Fruit fly (Drosophila melanogaster) whole organism, embryonic: ENCODE measurements around the gene CG43407.
A peak's percentile ranks its signal among the peaks of the same experiment; 100 is the strongest.

Experiments used
- Bgb ChIP-seq: fragments of 200-800 bp; sonication (Bioruptor generic); IDR thresholded peaks from 2 replicates; pipeline ENCODE4 v1.3.6; 2022; ENCODE audit warnings: missing biosample characterization, missing genetic modification characterization; ENCODE audit not compliant: partially characterized antibody
- C15 ChIP-seq: fragments of 200-800 bp; sonication (Bioruptor generic); IDR thresholded peaks from 3 replicates; pipeline ENCODE4 v1.3.6; 2022; ENCODE audit warnings: missing biosample characterization, missing genetic modification characterization
- CG10209 ChIP-seq: fragments of 200-800 bp; sonication (Bioruptor generic); optimal IDR thresholded peaks from 3 replicates; lab custom pipeline; 2017; ENCODE audit warnings: missing biosample characterization, mild to moderate bottlenecking, missing genetic modification characterization, missing genetic modification reagents
- CG10979 ChIP-seq: fragments of 200-800 bp; sonication (Bioruptor generic); optimal IDR thresholded peaks from 2 replicates; lab custom pipeline; 2018; ENCODE audit warnings: missing biosample characterization, mild to moderate bottlenecking, missing genetic modification characterization, moderate library complexity
- CG12071 ChIP-seq: fragments of 200-800 bp; sonication (Bioruptor generic); optimal IDR thresholded peaks from 3 replicates; lab custom pipeline; 2018; ENCODE audit warnings: missing biosample characterization, mild to moderate bottlenecking, missing genetic modification characterization
- CG12942 ChIP-seq: fragments of 200-800 bp; sonication (Bioruptor generic); optimal IDR thresholded peaks from 3 replicates; lab custom pipeline; 2016; ENCODE audit warnings: missing biosample characterization, missing genetic modification characterization
- CG15601 ChIP-seq: fragments of 200-800 bp; sonication (Bioruptor generic); optimal IDR thresholded peaks from 3 replicates; lab custom pipeline; 2019; ENCODE audit warnings: missing biosample characterization, mild to moderate bottlenecking, missing genetic modification characterization, moderate library complexity
- CG17912 ChIP-seq: fragments of 200-800 bp; sonication (Bioruptor generic); optimal IDR thresholded peaks from 2 replicates; lab custom pipeline; 2018; ENCODE audit warnings: missing biosample characterization, mild to moderate bottlenecking, missing genetic modification characterization
- CG1832 ChIP-seq: fragments of 200-800 bp; sonication (Bioruptor generic); optimal IDR thresholded peaks from 2 replicates; lab custom pipeline; 2017; ENCODE audit warnings: missing biosample characterization, mild to moderate bottlenecking, missing genetic modification characterization, inconsistent platforms
- CG30020 ChIP-seq: fragments of 200-800 bp; optimal IDR thresholded peaks from 2 replicates; lab custom pipeline; 2019; ENCODE audit warnings: missing biosample characterization, mild to moderate bottlenecking, missing genetic modification characterization, moderate library complexity
- CG30403 ChIP-seq: fragments of 200-800 bp; sonication (Bioruptor generic); optimal IDR thresholded peaks from 3 replicates; lab custom pipeline; 2016; ENCODE audit warnings: missing biosample characterization, missing genetic modification characterization
- CG30431 ChIP-seq: fragments of 200-800 bp; sonication (Bioruptor generic); optimal IDR thresholded peaks from 2 replicates; lab custom pipeline; 2017; ENCODE audit warnings: missing biosample characterization, missing genetic modification characterization
- CG31224 ChIP-seq: fragments of 200-800 bp; sonication (Bioruptor generic); IDR thresholded peaks from 2 replicates; pipeline ENCODE4 v1.3.6; 2022; ENCODE audit warnings: missing biosample characterization, missing genetic modification characterization
- CG34422 ChIP-seq: fragments of 200-800 bp; sonication (Bioruptor generic); IDR thresholded peaks from 3 replicates; pipeline ENCODE4 v1.3.6; 2022; ENCODE audit warnings: missing biosample characterization, missing genetic modification characterization
- CG6254 ChIP-seq: fragments of 200-800 bp; sonication (Bioruptor generic); optimal IDR thresholded peaks from 3 replicates; lab custom pipeline; 2017; ENCODE audit warnings: mild to moderate bottlenecking, missing biosample characterization, missing genetic modification reagents, missing genetic modification characterization
- CG7372 ChIP-seq: fragments of 200-800 bp; sonication (Bioruptor generic); IDR thresholded peaks from 2 replicates; pipeline ENCODE4 v1.3.6; 2022; ENCODE audit warnings: missing biosample characterization, missing genetic modification characterization
- CG7786 ChIP-seq: fragments of 200-800 bp; sonication (Bioruptor generic); optimal IDR thresholded peaks from 2 replicates; lab custom pipeline; 2016; ENCODE audit warnings: missing biosample characterization, missing genetic modification characterization
- CG7839 ChIP-seq: fragments of 200-800 bp; sonication (Bioruptor generic); optimal IDR thresholded peaks from 3 replicates; lab custom pipeline; 2018; ENCODE audit warnings: missing biosample characterization, mild to moderate bottlenecking, missing genetic modification characterization, moderate library complexity
- D19A ChIP-seq: fragments of 200-800 bp; optimal IDR thresholded peaks from 3 replicates; lab custom pipeline; 2019; ENCODE audit warnings: missing biosample characterization, mild to moderate bottlenecking, missing genetic modification characterization, moderate library complexity
- Dek ChIP-seq: fragments of 200-800 bp; sonication (Bioruptor generic); optimal IDR thresholded peaks from 3 replicates; lab custom pipeline; 2019; ENCODE audit warnings: missing biosample characterization, mild to moderate bottlenecking, missing genetic modification characterization, moderate library complexity
- Doc3 ChIP-seq: fragments of 200-800 bp; sonication (Bioruptor generic); IDR thresholded peaks from 3 replicates; pipeline ENCODE4 v1.3.6; 2022; ENCODE audit warnings: missing biosample characterization, missing genetic modification characterization; ENCODE audit not compliant: partially characterized antibody
- Drgx ChIP-seq: fragments of 200-800 bp; sonication (Bioruptor generic); IDR thresholded peaks from 2 replicates; pipeline ENCODE4 v1.3.6; 2022; ENCODE audit warnings: missing biosample characterization, missing genetic modification characterization
- E2f2 ChIP-seq: fragments of 200-800 bp; sonication (Bioruptor generic); IDR thresholded peaks from 2 replicates; pipeline ENCODE4 v1.3.6; 2022; ENCODE audit warnings: missing biosample characterization, missing genetic modification characterization
- ERR ChIP-seq: fragments of 200-800 bp; sonication (Bioruptor generic); optimal IDR thresholded peaks from 2 replicates; lab custom pipeline; 2016; ENCODE audit warnings: missing biosample characterization, missing genetic modification characterization
- Ets65A ChIP-seq: fragments of 200-800 bp; sonication (Bioruptor generic); peaks from one replicate; lab custom pipeline; 2016; ENCODE audit warnings: missing biosample characterization, missing genetic modification characterization
- Ets97D ChIP-seq: fragments of 200-800 bp; sonication (Bioruptor generic); optimal IDR thresholded peaks from 3 replicates; lab custom pipeline; 2016; ENCODE audit warnings: missing biosample characterization, missing genetic modification characterization
- HLH4C ChIP-seq: fragments of 200-800 bp; sonication (Bioruptor generic); IDR thresholded peaks from 3 replicates; pipeline ENCODE4 v1.3.6; 2022; ENCODE audit warnings: missing biosample characterization, missing genetic modification characterization; ENCODE audit not compliant: partially characterized antibody
- NC2β ChIP-seq: fragments of 200-800 bp; sonication (Bioruptor generic); optimal IDR thresholded peaks from 2 replicates; lab custom pipeline; 2016; ENCODE audit warnings: missing biosample characterization, missing genetic modification characterization
- Oli ChIP-seq: fragments of 200-800 bp; sonication (Bioruptor generic); optimal IDR thresholded peaks from 2 replicates; lab custom pipeline; 2018; ENCODE audit warnings: missing biosample characterization, mild to moderate bottlenecking, missing genetic modification characterization, moderate library complexity
- Ptx1 ChIP-seq: fragments of 200-800 bp; sonication (Bioruptor generic); IDR thresholded peaks from 2 replicates; pipeline ENCODE4 v1.3.6; 2022; ENCODE audit warnings: missing biosample characterization, missing genetic modification characterization
- Ravus ChIP-seq: fragments of 200-800 bp; sonication (Bioruptor generic); IDR thresholded peaks from 2 replicates; pipeline ENCODE4 v1.3.6; 2022; ENCODE audit warnings: missing biosample characterization, missing genetic modification characterization
- Rfx ChIP-seq: fragments of 200-800 bp; sonication (Bioruptor generic); IDR thresholded peaks from 2 replicates; pipeline ENCODE4 v1.3.6; 2022; ENCODE audit warnings: missing biosample characterization, missing genetic modification characterization
- Spps ChIP-seq: fragments of 200-800 bp; sonication (Bioruptor generic); optimal IDR thresholded peaks from 2 replicates; lab custom pipeline; 2018; ENCODE audit warnings: missing biosample characterization, mild to moderate bottlenecking, missing genetic modification characterization
- Stat92E ChIP-seq, 3 experiments: fragments of >200 bp in 2 of 3; fragments of 200-800 bp in 1 of 3; sonication (Bioruptor generic) in 1 of 3; optimal IDR thresholded peaks; 2 replicates each; lab custom pipeline; 2017 to 2019; ENCODE audit warnings: missing biosample characterization in 3 of 3, missing genetic modification characterization in 3 of 3, mild to moderate bottlenecking in 1 of 3, moderate library complexity in 1 of 3
- Taf1 ChIP-seq: fragments of 200-800 bp; sonication (Bioruptor generic); IDR thresholded peaks from 2 replicates; pipeline ENCODE4 v1.3.6; 2022; ENCODE audit warnings: missing biosample characterization, missing genetic modification characterization
- Trl ChIP-seq, 3 experiments: fragments of >200 bp in 2 of 3; fragments of 200-800 bp in 1 of 3; sonication (Bioruptor generic) in 1 of 3; optimal IDR thresholded peaks; 2 replicates in 1 of 3; 3 replicates in 2 of 3; lab custom pipeline; 2016 to 2017; ENCODE audit warnings: missing biosample characterization in 1 of 3, missing genetic modification characterization in 1 of 3
- caup ChIP-seq: fragments of 200-800 bp; sonication (Bioruptor generic); optimal IDR thresholded peaks from 3 replicates; lab custom pipeline; 2017; ENCODE audit warnings: missing biosample characterization, mild to moderate bottlenecking, missing genetic modification characterization, moderate library complexity; ENCODE audit not compliant: severe bottlenecking
- crp ChIP-seq, 2 experiments: fragments of 200-800 bp; sonication (Bioruptor generic); optimal IDR thresholded peaks; 2 replicates in 1 of 2; 3 replicates in 1 of 2; lab custom pipeline; 2017; ENCODE audit warnings: missing biosample characterization in 2 of 2, missing genetic modification characterization in 2 of 2, mild to moderate bottlenecking in 1 of 2, moderate library complexity in 1 of 2
- disco-r ChIP-seq: fragments of 200-800 bp; sonication (Bioruptor generic); optimal IDR thresholded peaks from 2 replicates; lab custom pipeline; 2016; ENCODE audit warnings: missing biosample characterization, missing genetic modification characterization
- eve ChIP-seq, 2 experiments: fragments of >200 bp; optimal IDR thresholded peaks; 2 replicates each; lab custom pipeline; 2017; ENCODE audit warnings: missing biosample characterization in 2 of 2, missing genetic modification characterization in 2 of 2
- ewg ChIP-seq: fragments of 200-800 bp; sonication (Bioruptor generic); optimal IDR thresholded peaks from 3 replicates; lab custom pipeline; 2017; ENCODE audit warnings: mild to moderate bottlenecking, missing biosample characterization, missing genetic modification reagents, missing genetic modification characterization
- her ChIP-seq: fragments of 200-800 bp; sonication (Bioruptor generic); optimal IDR thresholded peaks from 2 replicates; lab custom pipeline; 2016; ENCODE audit warnings: missing biosample characterization, missing genetic modification characterization
- nom ChIP-seq: fragments of 200-800 bp; sonication (Bioruptor generic); optimal IDR thresholded peaks from 2 replicates; lab custom pipeline; 2017; ENCODE audit warnings: missing biosample characterization, missing genetic modification characterization, mild to moderate bottlenecking, moderate library complexity, missing genetic modification reagents
- oc ChIP-seq: fragments of 200-800 bp; sonication (Bioruptor generic); optimal IDR thresholded peaks from 2 replicates; lab custom pipeline; 2018; ENCODE audit warnings: missing biosample characterization, mild to moderate bottlenecking, missing genetic modification characterization, moderate library complexity
- run ChIP-seq: fragments of 200-800 bp; sonication (Bioruptor generic); optimal IDR thresholded peaks from 3 replicates; lab custom pipeline; 2018; ENCODE audit warnings: missing biosample characterization, mild to moderate bottlenecking, missing genetic modification characterization
- sima ChIP-seq: fragments of 200-800 bp; sonication (Bioruptor generic); optimal IDR thresholded peaks from 2 replicates; lab custom pipeline; 2016; ENCODE audit warnings: missing biosample characterization, missing genetic modification characterization
- zen2 ChIP-seq: fragments of 200-800 bp; sonication (Bioruptor generic); IDR thresholded peaks from 3 replicates; pipeline ENCODE4 v1.3.6; 2022; ENCODE audit warnings: missing biosample characterization, missing genetic modification characterization; ENCODE audit not compliant: partially characterized antibody
- zf30C ChIP-seq: fragments of 200-800 bp; sonication (Bioruptor generic); optimal IDR thresholded peaks from 3 replicates; lab custom pipeline; 2018; ENCODE audit warnings: missing biosample characterization, mild to moderate bottlenecking, missing genetic modification characterization

The CG43407 gene

dm6 chr3L:19087369-19088275, 34.4 kb upstream of the CG43407 start (continued):
- TF ChIP-seq CG34422 (GFP tag; lab: Robert Waterston, UW) (no peak), CG30020 (tag; lab: Kevin White, UChicago) (no peak), CG17912 (GFP tag; lab: Kevin White, UChicago) (no peak), C15 (no peak), disco-r (GFP tag; lab: Kevin White, UChicago) (no peak), Trl (optimal IDR thresholded peaks at IDR 0.05; lab: Kevin White, UChicago) (no peak), Trl (GFP tag; optimal IDR thresholded peaks at IDR 0.05; lab: Kevin White, UChicago) (no peak), crp (GFP tag; optimal IDR thresholded peaks at IDR 0.05; lab: Kevin White, UChicago) (no peak), Ets65A (GFP tag; lab: Kevin White, UChicago) (no peak), her (GFP tag; lab: Kevin White, UChicago) (no peak), Doc3 (GFP tag; lab: Robert Waterston, UW) (no peak), Rfx (GFP tag; lab: Robert Waterston, UW) (no peak), CG30431 (no peak), CG7372 (no peak), HLH4C (GFP tag; lab: Robert Waterston, UW) (no peak), Bgb (GFP tag; lab: Robert Waterston, UW) (no peak), sima (no peak), oc (tag; lab: Kevin White, UChicago) (no peak), Ravus (GFP tag; lab: Robert Waterston, UW) (no peak), CG10979 (tag; lab: Kevin White, UChicago) (peak; percentile 51), ewg (GFP tag; lab: Kevin White, UChicago) (peak; percentile 76), eve (GFP tag; optimal IDR thresholded peaks at IDR 0.05; lab: Kevin White, UChicago) (no peak), Drgx (GFP tag; lab: Robert Waterston, UW) (no peak), caup (GFP tag; lab: Kevin White, UChicago) (no peak), Taf1 (no peak), Spps (tag; lab: Kevin White, UChicago) (no peak), CG1832 (GFP tag; lab: Kevin White, UChicago) (peak; percentile 12), Ptx1 (GFP tag; lab: Robert Waterston, UW) (peak; percentile 19; the same call in 1 of the 2 replicates), CG6254 (GFP tag; lab: Kevin White, UChicago) (no peak), Dek (tag; lab: Kevin White, UChicago) (peak; percentile 37), Ets97D (GFP tag; lab: Kevin White, UChicago) (no peak), CG10209 (peak; percentile 44), zf30C (GFP tag; lab: Kevin White, UChicago) (no peak), NC2β (GFP tag; lab: Kevin White, UChicago) (no peak), CG30403 (GFP tag; lab: Kevin White, UChicago) (no peak), E2f2 (no peak), CG31224 (no peak), zen2 (no peak), D19A (tag; lab: Kevin White, UChicago) (peak; percentile 16), CG7839 (tag; lab: Kevin White, UChicago) (peak; percentile 65), nom (GFP tag; lab: Kevin White, UChicago) (no peak), run (no peak), CG7786 (GFP tag; lab: Kevin White, UChicago) (no peak), CG15601 (tag; lab: Kevin White, UChicago) (peak; percentile 1), CG12942 (GFP tag; lab: Kevin White, UChicago) (no peak), CG12071 (GFP tag; lab: Kevin White, UChicago) (no peak), Stat92E (GFP tag; optimal IDR thresholded peaks at IDR 0.05; lab: Kevin White, UChicago) (no peak), ERR (no peak), Oli (peak; percentile 21)
